Worm (Caenorhabditis elegans) whole organism, young adult: ENCODE data around the gene dcaf-1.

Experiments
- F37B4.10 ChIP-seq: fragments of 200-800 bp; sonication (Bioruptor generic); IDR thresholded peaks from 2 replicates; pipeline ENCODE4 v1.3.6; 2022; ENCODE audit warnings: missing genetic modification characterization, missing compliant biosample characterization
- F49E8.2 ChIP-seq: sonication (generic microtip); optimal IDR thresholded peaks from 3 replicates; lab custom pipeline; 2017; ENCODE audit warnings: missing genetic modification characterization, mild to moderate bottlenecking, missing compliant biosample characterization, antibody characterized with exemption, moderate library complexity; ENCODE audit not compliant: insufficient read depth
- ama-1 ChIP-seq, 3 experiments: fragments of 150-350 bp in 1 of 3; sonication (generic microtip) in 2 of 3; optimal IDR thresholded peaks; 2 replicates each; lab custom pipeline; 2014 to 2018; ENCODE audit warnings: missing biosample characterization in 2 of 3, missing genetic modification characterization in 2 of 3, missing genetic modification reagents in 2 of 3
- die-1 ChIP-seq: sonication (generic microtip); optimal IDR thresholded peaks from 2 replicates; lab custom pipeline; 2016; ENCODE audit warnings: missing genotype, mild to moderate bottlenecking, missing genetic modification characterization, missing compliant biosample characterization
- madf-8 ChIP-seq: fragments of 200-800 bp; sonication (Bioruptor generic); conservative IDR thresholded peaks from 2 replicates; pipeline ENCODE4 v1.3.6; 2022; ENCODE audit warnings: missing genetic modification reagents, missing genetic modification characterization, missing compliant biosample characterization
- unc-62 ChIP-seq: fragments of 150-350 bp; optimal IDR thresholded peaks from 2 replicates; lab custom pipeline; 2014; ENCODE audit warnings: missing biosample characterization, missing genetic modification reagents, missing genetic modification characterization
- zfh-2 ChIP-seq: fragments of 200-800 bp; sonication (Bioruptor generic); conservative IDR thresholded peaks from 2 replicates; pipeline ENCODE4 v1.3.6; 2022; ENCODE audit warnings: missing genetic modification reagents, missing genetic modification characterization, missing compliant biosample characterization
- ztf-25 ChIP-seq: fragments of 200-800 bp; sonication (Bioruptor generic); IDR thresholded peaks from 2 replicates; pipeline ENCODE4 v1.3.6; 2022; ENCODE audit warnings: missing genetic modification reagents, missing genetic modification characterization, missing compliant biosample characterization

ce11 chrIV:9679296-9679695, 27.2 kb downstream of the dcaf-1 start:
- TF ChIP-seq ama-1 (optimal IDR thresholded peaks at IDR 0.05; lab: Kevin White, UChicago): no peak
- no peak for TF ChIP-seq ama-1 (GFP tag; optimal IDR thresholded peaks at IDR 0.05; lab: Kevin White, UChicago)
- TF ChIP-seq F49E8.2 (tag; lab: Kevin White, UChicago): no peak
- TF ChIP-seq madf-8 (GFP tag; lab: Robert Waterston, UW): no peak
- no peak for TF ChIP-seq zfh-2
- TF ChIP-seq ztf-25: no peak
- no peak for TF ChIP-seq die-1 (tag; lab: Kevin White, UChicago)
- TF ChIP-seq unc-62: no peak
- no peak for TF ChIP-seq F37B4.10 (GFP tag; lab: Robert Waterston, UW)
